Worm (Caenorhabditis elegans) whole organism, L1 larva: Measurements from ENCODE around the gene ZK643.2.
A peak's percentile ranks its signal among the peaks of the same experiment; 100 is the strongest.
"Not testable (repeated sequence)": the region's sequence is repeated elsewhere in the genome, so short reads cannot be mapped to it uniquely, and the experiment has no call there.

Experiments used
- C16A3.4 ChIP-seq: fragments of 150-350 bp; optimal IDR thresholded peaks from 2 replicates; lab custom pipeline; 2014; ENCODE audit warnings: missing biosample characterization, missing genetic modification characterization
- aly-2 ChIP-seq: fragments of 150-350 bp; optimal IDR thresholded peaks from 2 replicates; lab custom pipeline; 2014; ENCODE audit warnings: missing biosample characterization, missing genetic modification characterization
- ceh-63 ChIP-seq: fragments of 200-800 bp; sonication (Bioruptor generic); optimal IDR thresholded peaks from 2 replicates; lab custom pipeline; 2018; ENCODE audit warnings: mild to moderate bottlenecking, missing genetic modification characterization, missing compliant biosample characterization
- ceh-82 ChIP-seq, 3 experiments: fragments of 150-350 bp in 1 of 3; sonication (generic microtip) in 2 of 3; optimal IDR thresholded peaks; 2 replicates each; lab custom pipeline; 2014 to 2017; ENCODE audit warnings: missing biosample characterization in 3 of 3, missing genetic modification characterization in 3 of 3
- dpl-1 ChIP-seq, 3 experiments: fragments of 150-350 bp in 2 of 3; sonication (generic microtip) in 1 of 3; optimal IDR thresholded peaks; 2 replicates each; lab custom pipeline; 2014 to 2017; ENCODE audit warnings: missing biosample characterization in 3 of 3, missing genetic modification characterization in 3 of 3, missing genetic modification reagents in 3 of 3
- efl-1 ChIP-seq, 4 experiments: fragments of 150-350 bp; optimal IDR thresholded peaks in 3 of 4; peaks in 1 of 4; 1 replicate in 1 of 4; 2 replicates in 3 of 4; lab custom pipeline; 2014; ENCODE audit warnings: missing biosample characterization in 2 of 4, missing genetic modification characterization in 2 of 4, missing genetic modification reagents in 2 of 4
- efl-3 ChIP-seq: fragments of 200-800 bp; sonication (Bioruptor generic); optimal IDR thresholded peaks from 2 replicates; lab custom pipeline; 2018; ENCODE audit warnings: mild to moderate bottlenecking, missing genetic modification characterization, missing compliant biosample characterization
- elt-2 ChIP-seq: sonication (generic microtip); optimal IDR thresholded peaks from 2 replicates; lab custom pipeline; 2016; ENCODE audit warnings: missing genetic modification characterization, mild to moderate bottlenecking, inconsistent platforms, missing compliant biosample characterization, missing genetic modification reagents
- ets-5 ChIP-seq: fragments of 200-800 bp; sonication (Bioruptor generic); IDR thresholded peaks from 2 replicates; pipeline ENCODE4 v1.3.6; 2022; ENCODE audit warnings: missing genetic modification characterization, missing compliant biosample characterization
- hlh-17 ChIP-seq: fragments of 200-800 bp; sonication (Bioruptor generic); optimal IDR thresholded peaks from 2 replicates; lab custom pipeline; 2018; ENCODE audit warnings: missing genetic modification characterization, mild to moderate bottlenecking, missing compliant biosample characterization, moderate library complexity, borderline replicate concordance
- irx-1 ChIP-seq: sonication (generic microtip); optimal IDR thresholded peaks from 2 replicates; lab custom pipeline; 2016; ENCODE audit warnings: missing genetic modification characterization, missing compliant biosample characterization
- isw-1 ChIP-seq: fragments of 200-800 bp; sonication (Bioruptor generic); IDR thresholded peaks from 2 replicates; pipeline ENCODE4 v1.3.6; 2022; ENCODE audit warnings: missing genetic modification characterization, missing compliant biosample characterization
- lin-14 ChIP-seq: fragments of 200-800 bp; sonication (Bioruptor generic); optimal IDR thresholded peaks from 2 replicates; lab custom pipeline; 2018; ENCODE audit warnings: mild to moderate bottlenecking, missing genetic modification characterization, moderate library complexity, missing compliant biosample characterization
- lin-15B ChIP-seq: fragments of 150-350 bp; sonication (generic microtip); optimal IDR thresholded peaks from 3 replicates; lab custom pipeline; 2014; ENCODE audit warnings: missing biosample characterization, missing genetic modification characterization
- mab-9 ChIP-seq: fragments of 200-800 bp; sonication (Bioruptor generic); IDR thresholded peaks from 2 replicates; pipeline ENCODE4 v1.3.6; 2022; ENCODE audit warnings: missing genetic modification reagents, missing genetic modification characterization, missing compliant biosample characterization
- mef-2 ChIP-seq: fragments of 150-350 bp; optimal IDR thresholded peaks from 2 replicates; lab custom pipeline; 2014; ENCODE audit warnings: missing biosample characterization, missing genetic modification characterization
- nhr-11 ChIP-seq: fragments of 150-350 bp; optimal IDR thresholded peaks from 2 replicates; lab custom pipeline; 2014; ENCODE audit warnings: missing biosample characterization, missing genetic modification characterization
- nhr-20 ChIP-seq: sonication (generic microtip); optimal IDR thresholded peaks from 2 replicates; lab custom pipeline; 2016; ENCODE audit warnings: mild to moderate bottlenecking, missing genetic modification characterization, missing compliant biosample characterization
- nhr-28 ChIP-seq: fragments of 150-350 bp; optimal IDR thresholded peaks from 2 replicates; lab custom pipeline; 2014; ENCODE audit warnings: missing biosample characterization, missing genetic modification characterization
- nhr-47 ChIP-seq: sonication (generic microtip); optimal IDR thresholded peaks from 2 replicates; lab custom pipeline; 2016; ENCODE audit warnings: mild to moderate bottlenecking, missing genetic modification characterization, moderate library complexity, missing compliant biosample characterization
- nhr-85 ChIP-seq: sonication (generic microtip); peaks from one replicate; lab custom pipeline; 2016; ENCODE audit warnings: missing genetic modification characterization, inconsistent platforms, missing compliant biosample characterization
- tbx-2 ChIP-seq: sonication (generic microtip); optimal IDR thresholded peaks from 2 replicates; lab custom pipeline; 2016; ENCODE audit warnings: missing genetic modification characterization, missing compliant biosample characterization
- unc-130 ChIP-seq: fragments of 150-350 bp; optimal IDR thresholded peaks from 2 replicates; lab custom pipeline; 2017; ENCODE audit warnings: missing biosample characterization, missing genetic modification characterization, inconsistent platforms
- unc-30 ChIP-seq: sonication (generic microtip); optimal IDR thresholded peaks from 2 replicates; lab custom pipeline; 2017; ENCODE audit warnings: missing biosample characterization, missing genetic modification characterization

ZK643.2 gene

DNA sequence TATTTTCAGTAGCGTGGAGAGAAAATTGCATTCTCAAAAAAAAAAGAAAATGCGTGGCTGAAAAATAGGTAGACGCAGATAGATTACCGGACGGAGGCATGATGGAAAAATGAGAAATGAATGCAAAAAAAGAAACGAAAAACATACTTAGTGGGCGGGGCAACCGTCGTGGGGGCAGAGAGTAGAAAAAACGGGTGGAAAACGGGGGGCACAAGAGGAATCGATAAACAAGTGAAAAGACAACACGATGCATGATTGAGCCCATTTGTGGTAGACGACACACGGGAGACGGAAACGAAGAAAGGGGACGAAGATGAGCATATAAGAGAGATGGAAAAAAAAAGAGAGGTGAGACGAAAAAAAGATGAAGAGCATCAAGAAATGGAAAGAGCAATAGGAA, 32.2 kb downstream of the ZK643.2 start (continued):
- no peak for TF ChIP-seq nhr-20 (tag; lab: Kevin White, UChicago)

DNA sequence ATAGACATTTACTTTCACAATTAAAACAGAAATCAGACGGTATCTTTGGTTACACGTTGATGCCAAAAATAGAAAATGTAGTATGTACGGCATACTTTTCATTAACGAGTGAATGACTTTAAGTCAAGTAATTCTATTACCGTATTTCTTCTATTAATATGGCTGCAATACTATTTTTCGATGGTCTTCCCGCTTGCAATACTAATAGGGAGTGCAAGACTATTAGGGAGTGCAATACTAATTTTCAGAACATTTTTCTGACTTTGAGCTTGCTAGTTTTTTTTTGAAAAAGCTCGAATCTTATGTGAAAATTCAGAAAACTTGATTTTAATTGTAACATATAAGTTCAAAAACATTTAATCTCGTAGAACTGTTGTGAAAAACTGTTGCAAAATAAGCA, 33.4 kb downstream of the ZK643.2 start, which contains the start of gene R08D7.7:
Gene R08D7.7, plus strand, starts transcription at position 301 of the 400 bp plus-strand sequence.
- not testable (repeated sequence) for TF ChIP-seq irx-1; unc-130 (tag; lab: Kevin White, UChicago); ceh-63 (GFP tag; lab: Kevin White, UChicago)

DNA sequence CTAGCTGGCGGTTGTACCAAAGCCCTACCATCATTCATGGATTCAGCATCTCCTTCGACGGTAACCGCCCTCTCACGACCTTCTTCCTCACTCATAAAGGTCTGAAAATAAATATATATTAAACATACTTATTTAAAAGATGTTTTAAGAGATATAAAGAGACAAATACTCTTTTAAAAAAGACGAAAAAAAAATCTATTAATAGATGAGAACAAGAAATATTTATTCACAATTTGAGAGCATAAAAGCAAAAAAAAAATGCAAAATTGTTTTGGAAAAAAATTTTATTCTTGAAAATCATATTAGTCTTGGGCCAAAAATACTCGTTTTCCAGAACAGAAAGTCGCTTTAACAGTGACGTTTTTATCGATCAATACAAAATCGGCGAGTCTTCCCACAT, 40.3 kb downstream of the ZK643.2 start, which contains the start of gene skat-1:
Gene skat-1, minus strand, starts transcription at position 101 of the 400 bp plus-strand sequence.
- TF ChIP-seq ceh-82 (tag; optimal IDR thresholded peaks at IDR 0.05; lab: Kevin White, UChicago) (no peak), aly-2 (no peak), ceh-63 (GFP tag; lab: Kevin White, UChicago) (no peak), unc-30 (tag; lab: Kevin White, UChicago) (no peak), lin-15B (tag; lab: Kevin White, UChicago) (no peak), lin-14 (GFP tag; lab: Kevin White, UChicago) (no peak), dpl-1 (GFP tag; optimal IDR thresholded peaks at IDR 0.05; lab: Kevin White, UChicago) (no peak), efl-3 (no peak)
- TF ChIP-seq, all 84 proteins: peak for 0

DNA sequence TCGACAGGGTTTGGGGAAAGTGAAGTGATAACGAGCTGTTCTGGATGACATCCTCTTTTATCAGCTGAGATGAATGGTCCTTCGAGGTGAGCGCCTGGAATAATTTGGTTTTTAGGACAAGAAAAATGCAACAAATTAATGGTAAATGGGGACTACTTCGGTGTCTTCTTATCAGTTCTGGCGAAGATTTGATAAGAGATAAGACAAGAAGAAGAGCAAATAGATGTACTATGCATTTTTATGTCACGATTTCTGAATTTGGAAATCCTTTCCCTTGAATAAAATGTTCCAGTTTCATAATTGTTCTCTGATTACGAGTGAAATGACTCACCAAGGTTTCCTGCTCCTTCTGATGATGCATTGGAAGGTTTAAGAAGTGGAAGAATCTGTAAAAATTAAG, 41.5 kb downstream of the ZK643.2 start:
- TF ChIP-seq nhr-28 (no peak), elt-2 (tag; lab: Kevin White, UChicago) (peak; percentile 54), tbx-2 (no peak)
- TF ChIP-seq, all 84 proteins: peak for 1

DNA sequence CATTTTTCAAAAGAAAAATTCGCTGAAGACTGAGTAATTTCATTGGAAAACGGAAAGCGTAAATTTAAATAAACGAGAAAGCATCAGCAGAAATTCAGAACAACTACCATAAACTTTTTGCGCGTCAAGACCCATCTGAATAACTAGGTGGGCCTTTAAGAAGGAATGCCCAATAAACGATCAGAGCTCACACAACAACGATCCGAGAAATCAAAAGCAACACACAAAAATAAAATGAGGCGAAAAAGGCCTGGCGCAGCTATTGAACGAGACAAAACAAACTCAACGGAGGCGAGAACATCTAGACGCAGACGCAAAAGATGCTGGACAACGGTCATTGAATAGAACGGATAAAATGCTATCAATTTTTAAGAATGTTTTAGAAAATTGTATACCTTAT, 42.5 kb downstream of the ZK643.2 start:
- TF ChIP-seq efl-1 (optimal IDR thresholded peaks at IDR 0.05; lab: Kevin White, UChicago) = no peak
- TF ChIP-seq efl-1 (GFP tag; optimal IDR thresholded peaks at IDR 0.05 in 1 of 2; lab: Kevin White, UChicago) = peak in 1 of 2 experiments; percentile 51
- TF ChIP-seq isw-1 (GFP tag; lab: Robert Waterston, UW) = no peak

DNA sequence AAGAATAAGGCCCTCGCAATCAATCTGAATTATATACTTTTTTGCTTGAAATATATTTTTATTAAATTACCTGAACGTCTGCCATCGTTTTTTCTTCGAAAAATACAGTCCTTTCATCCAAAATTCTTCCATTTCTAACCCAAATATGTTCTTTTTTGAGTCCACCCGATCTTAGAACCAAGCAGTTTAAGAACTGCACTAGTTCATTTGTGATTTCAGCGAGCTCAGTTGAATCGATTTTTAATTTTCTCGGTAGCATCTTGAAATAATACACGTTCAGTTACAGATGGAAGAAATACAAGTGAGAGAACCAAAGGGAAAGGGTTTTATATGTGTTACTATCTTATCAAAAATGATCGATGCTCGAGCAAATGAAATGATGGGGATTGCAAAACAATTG, 43.2 kb downstream of the ZK643.2 start, which contains the start of gene F59B2.3:
Gene F59B2.3, minus strand, starts transcription at position 259 of the 400 bp plus-strand sequence.
- TF ChIP-seq efl-1 (optimal IDR thresholded peaks at IDR 0.05; lab: Kevin White, UChicago) (no peak), efl-1 (GFP tag; optimal IDR thresholded peaks at IDR 0.05 in 1 of 2; lab: Kevin White, UChicago) (peak in 1 of 2 experiments; percentile 66), ets-5 (no peak), irx-1 (no peak)

DNA sequence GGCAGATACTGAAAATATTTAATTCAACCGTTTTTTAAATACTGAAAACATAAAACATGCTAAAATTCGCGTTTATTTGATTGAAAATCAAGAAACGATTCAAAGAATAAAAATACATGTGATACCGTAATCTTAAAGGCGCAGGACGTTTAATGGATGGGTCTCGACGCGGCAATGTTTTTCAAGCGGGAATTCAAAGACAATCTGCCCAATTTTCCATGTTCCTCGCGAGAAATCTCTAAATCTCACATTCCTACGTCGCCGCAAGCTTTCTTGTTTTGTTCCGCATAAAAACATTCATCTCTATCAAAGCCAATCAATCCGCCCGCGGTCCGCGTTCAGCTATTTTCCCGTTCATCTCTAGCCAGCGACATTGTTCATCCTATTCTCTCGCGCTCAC, 45.2 kb downstream of the ZK643.2 start:
- TF ChIP-seq dpl-1 (GFP tag; optimal IDR thresholded peaks at IDR 0.05; lab: Kevin White, UChicago) (peak in 1 of 3 experiments; percentile 6), mab-9 (GFP tag; lab: Robert Waterston, UW) (no peak)

DNA sequence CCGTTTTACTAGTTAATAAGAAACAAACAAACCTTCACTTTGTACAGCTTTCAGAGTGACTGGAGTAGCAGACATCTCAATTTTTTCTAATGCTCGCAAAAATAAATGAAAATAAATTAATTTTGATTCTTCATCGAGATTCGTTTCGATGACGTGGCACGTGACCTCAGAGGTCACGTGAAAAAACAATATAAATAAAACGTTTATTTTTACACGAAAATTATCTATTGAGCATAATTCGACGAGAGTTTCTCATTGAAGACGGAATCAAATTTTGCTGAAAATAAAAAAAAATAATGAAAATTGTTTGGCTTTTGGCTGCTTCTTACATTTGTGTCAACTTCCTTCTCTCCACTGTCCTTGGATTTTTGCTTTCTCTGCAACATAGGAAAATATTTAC, 45.6 kb downstream of the ZK643.2 start, which contains the start of gene rpn-6.2:
Gene rpn-6.2, minus strand, starts transcription at position 101 of the 400 bp plus-strand sequence.
- TF ChIP-seq nhr-47 (tag; lab: Kevin White, UChicago) (no peak), elt-2 (tag; lab: Kevin White, UChicago) (no peak), nhr-85 (tag; lab: Kevin White, UChicago) (peak; percentile 48), hlh-17 (GFP tag; lab: Kevin White, UChicago) (no peak), efl-1 (optimal IDR thresholded peaks at IDR 0.05; lab: Kevin White, UChicago) (no peak), efl-1 (GFP tag; optimal IDR thresholded peaks at IDR 0.05 in 1 of 2; lab: Kevin White, UChicago) (peak in 1 of 2 experiments; percentile 39)
- TF ChIP-seq, all 84 proteins: peak for 2

DNA sequence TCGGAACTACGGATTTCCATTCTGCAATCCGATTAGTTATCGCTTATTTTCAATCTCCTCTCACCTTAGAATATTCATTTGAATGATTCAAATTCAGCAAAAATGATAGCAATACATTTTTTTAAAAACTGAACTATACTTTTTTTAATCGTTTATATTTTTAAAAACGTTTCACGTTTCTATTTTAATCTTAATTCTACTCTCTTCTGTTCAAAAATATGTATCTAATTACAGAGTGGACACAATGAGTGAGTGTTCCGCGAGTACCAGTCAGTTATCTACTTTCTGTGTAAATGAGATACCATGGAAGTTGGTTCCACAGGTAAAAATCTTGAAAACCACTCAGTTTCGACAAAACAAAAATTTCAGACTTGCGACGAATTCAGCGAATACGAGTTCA, 46.2 kb downstream of the ZK643.2 start, which contains the start of the genes F59B2.15 and zif-1:
Gene F59B2.15, minus strand, starts transcription at position 101 of the 400 bp plus-strand sequence.
Gene zif-1, plus strand, starts transcription at position 235 of the 400 bp plus-strand sequence.
- TF ChIP-seq nhr-47 (tag; lab: Kevin White, UChicago) (no peak), nhr-11 (tag; lab: Kevin White, UChicago) (no peak), unc-130 (tag; lab: Kevin White, UChicago) (no peak), efl-3 (no peak), mef-2 (tag; lab: Kevin White, UChicago) (no peak), C16A3.4 (no peak)
- TF ChIP-seq, all 84 proteins: peak for 0
